Fruit fly (Drosophila melanogaster) whole organism, prepupa: ENCODE measurements around the gene Or85a.

ENCODE experiments used
- CG3032 ChIP-seq: fragments of 200-800 bp; optimal IDR thresholded peaks from 2 replicates; lab custom pipeline; 2019; ENCODE audit warnings: missing biosample characterization, mild to moderate bottlenecking, missing genetic modification characterization, moderate library complexity
- CG34406 ChIP-seq: fragments of 200-800 bp; sonication (Bioruptor generic); optimal IDR thresholded peaks from 3 replicates; lab custom pipeline; 2016; ENCODE audit warnings: missing biosample characterization, missing genetic modification characterization
- CG6163 ChIP-seq: fragments of 200-800 bp; sonication (Bioruptor generic); IDR thresholded peaks from 3 replicates; pipeline ENCODE4 v1.3.6; 2022; ENCODE audit warnings: missing biosample characterization, missing genetic modification characterization
- CG6792 ChIP-seq: fragments of 200-800 bp; sonication (Bioruptor generic); optimal IDR thresholded peaks from 3 replicates; lab custom pipeline; 2016; ENCODE audit warnings: missing biosample characterization, missing genetic modification characterization
- CG6854 ChIP-seq: fragments of 200-800 bp; sonication (Bioruptor generic); optimal IDR thresholded peaks from 2 replicates; lab custom pipeline; 2017; ENCODE audit warnings: missing biosample characterization, mild to moderate bottlenecking, missing genetic modification characterization
- Eip78C ChIP-seq: fragments of 200-800 bp; sonication (Bioruptor generic); peaks from one replicate; lab custom pipeline; 2016; ENCODE audit warnings: missing biosample characterization, missing genetic modification characterization
- Gug ChIP-seq: fragments of 200-800 bp; sonication (Bioruptor generic); IDR thresholded peaks from 2 replicates; pipeline ENCODE4 v1.3.6; 2022; ENCODE audit warnings: missing biosample characterization, missing genetic modification characterization
- Met ChIP-seq: fragments of 200-800 bp; sonication (Bioruptor generic); optimal IDR thresholded peaks from 3 replicates; lab custom pipeline; 2016; ENCODE audit warnings: missing biosample characterization, missing genetic modification characterization
- OdsH ChIP-seq: fragments of 200-800 bp; sonication (Bioruptor generic); optimal IDR thresholded peaks from 3 replicates; lab custom pipeline; 2016; ENCODE audit warnings: missing biosample characterization, missing genetic modification characterization
- Sox102F ChIP-seq: fragments of 200-800 bp; sonication (Bioruptor generic); optimal IDR thresholded peaks from 2 replicates; lab custom pipeline; 2016; ENCODE audit warnings: missing biosample characterization, mild to moderate bottlenecking, missing genetic modification characterization
- Sox14 ChIP-seq: fragments of 200-800 bp; sonication (Bioruptor generic); optimal IDR thresholded peaks from 3 replicates; lab custom pipeline; 2016; ENCODE audit warnings: missing biosample characterization, missing genetic modification characterization
- pdm3 ChIP-seq: fragments of 200-800 bp; sonication (Bioruptor generic); optimal IDR thresholded peaks from 3 replicates; lab custom pipeline; 2016; ENCODE audit warnings: missing biosample characterization, missing genetic modification characterization
- svp ChIP-seq: fragments of 200-800 bp; sonication (Bioruptor generic); peaks from one replicate; lab custom pipeline; 2016; ENCODE audit warnings: missing biosample characterization, missing genetic modification characterization

- peak; percentile 53 for TF ChIP-seq Eip78C (GFP tag; lab: Kevin White, UChicago)
- no peak for TF ChIP-seq CG6792 (GFP tag; lab: Kevin White, UChicago)
- no peak for TF ChIP-seq CG3032 (tag; lab: Kevin White, UChicago)
- no peak for TF ChIP-seq CG6854 (GFP tag; lab: Kevin White, UChicago)
- no peak for TF ChIP-seq svp
- no peak for TF ChIP-seq pdm3 (GFP tag; lab: Kevin White, UChicago)
- TF ChIP-seq Sox14, result no peak
- no peak for TF ChIP-seq CG34406 (GFP tag; lab: Kevin White, UChicago)
- no peak for TF ChIP-seq OdsH (GFP tag; lab: Kevin White, UChicago)
- TF ChIP-seq Gug, result no peak
- TF ChIP-seq Sox102F (GFP tag; lab: Kevin White, UChicago), result no peak
- TF ChIP-seq CG6163 (GFP tag; lab: Robert Waterston, UW), result no peak
- no peak for TF ChIP-seq Met (GFP tag; lab: Kevin White, UChicago)
Observed at dm6 chr3R:8317215-8317614, 4.3 kb upstream of the Or85a start, which contains the start of gene Ctr1B.
